Worm (Caenorhabditis elegans) whole organism, mixed stage, embryonic: ENCODE measurements around the gene sup-1.

ENCODE experiments used
- M03D4.4 ChIP-seq: sonication (generic microtip); optimal IDR thresholded peaks from 2 replicates; lab custom pipeline; 2017; ENCODE audit warnings: mild to moderate bottlenecking, missing genetic modification characterization, missing compliant biosample characterization
- bed-3 ChIP-seq: fragments of 200-800 bp; sonication (Bioruptor generic); optimal IDR thresholded peaks from 3 replicates; lab custom pipeline; 2018; ENCODE audit warnings: mild to moderate bottlenecking, missing genetic modification characterization, moderate library complexity, missing compliant biosample characterization
- ceh-43 ChIP-seq: fragments of 200-800 bp; sonication (Bioruptor generic); optimal IDR thresholded peaks from 2 replicates; lab custom pipeline; 2018; ENCODE audit warnings: mild to moderate bottlenecking, missing genetic modification characterization, moderate library complexity, missing compliant biosample characterization
- ceh-83 ChIP-seq: fragments of 200-800 bp; sonication (Bioruptor generic); optimal IDR thresholded peaks from 2 replicates; lab custom pipeline; 2018; ENCODE audit warnings: mild to moderate bottlenecking, missing genetic modification characterization, missing compliant biosample characterization
- ces-1 ChIP-seq: fragments of 150-350 bp; optimal IDR thresholded peaks from 2 replicates; lab custom pipeline; 2014; ENCODE audit warnings: missing biosample characterization, missing genetic modification reagents, missing genetic modification characterization
- cnd-1 ChIP-seq: fragments of 200-800 bp; sonication (Bioruptor generic); optimal IDR thresholded peaks from 2 replicates; lab custom pipeline; 2018; ENCODE audit warnings: mild to moderate bottlenecking, missing genetic modification characterization, missing compliant biosample characterization
- drap-1 ChIP-seq: fragments of 200-800 bp; sonication (Bioruptor generic); optimal IDR thresholded peaks from 3 replicates; lab custom pipeline; 2018; ENCODE audit warnings: mild to moderate bottlenecking, missing genetic modification characterization, missing compliant biosample characterization
- elt-1 ChIP-seq: sonication (generic microtip); optimal IDR thresholded peaks from 2 replicates; lab custom pipeline; 2017; ENCODE audit warnings: missing genetic modification characterization, mild to moderate bottlenecking, missing compliant biosample characterization, antibody characterized with exemption, moderate library complexity, borderline replicate concordance; ENCODE audit not compliant: insufficient read depth
- elt-3 ChIP-seq: fragments of 150-350 bp; optimal IDR thresholded peaks from 2 replicates; lab custom pipeline; 2014; ENCODE audit warnings: missing biosample characterization, missing genetic modification characterization
- ham-2 ChIP-seq: fragments of 200-800 bp; sonication (Bioruptor generic); optimal IDR thresholded peaks from 2 replicates; lab custom pipeline; 2018; ENCODE audit warnings: mild to moderate bottlenecking, missing genetic modification characterization, missing compliant biosample characterization
- hlh-1 ChIP-seq: fragments of 150-350 bp; optimal IDR thresholded peaks from 2 replicates; lab custom pipeline; 2014; ENCODE audit warnings: missing biosample characterization, missing genetic modification reagents, missing genetic modification characterization
- lin-13 ChIP-seq: fragments of 150-350 bp; optimal IDR thresholded peaks from 2 replicates; lab custom pipeline; 2014; ENCODE audit warnings: missing biosample characterization, missing genetic modification characterization
- lin-32 ChIP-seq: fragments of 200-800 bp; sonication (Bioruptor generic); optimal IDR thresholded peaks from 2 replicates; lab custom pipeline; 2018; ENCODE audit warnings: mild to moderate bottlenecking, missing genetic modification characterization, missing compliant biosample characterization
- lsy-2 ChIP-seq: fragments of 150-350 bp; optimal IDR thresholded peaks from 2 replicates; lab custom pipeline; 2014; ENCODE audit warnings: missing biosample characterization, missing genetic modification characterization
- mab-5 ChIP-seq: fragments of 150-350 bp; optimal IDR thresholded peaks from 2 replicates; lab custom pipeline; 2014; ENCODE audit warnings: missing biosample characterization, missing genetic modification characterization
- mep-1 ChIP-seq: fragments of 150-350 bp; optimal IDR thresholded peaks from 2 replicates; lab custom pipeline; 2017; ENCODE audit warnings: missing biosample characterization, missing genetic modification reagents, missing genetic modification characterization, inconsistent platforms
- mls-2 ChIP-seq: sonication (generic microtip); optimal IDR thresholded peaks from 2 replicates; lab custom pipeline; 2016; ENCODE audit warnings: mild to moderate bottlenecking, missing genetic modification characterization, moderate library complexity, missing compliant biosample characterization
- nhr-2 ChIP-seq: fragments of 150-350 bp; optimal IDR thresholded peaks from 2 replicates; lab custom pipeline; 2014; ENCODE audit warnings: missing biosample characterization, missing genetic modification characterization
- nhr-237 ChIP-seq: fragments of 150-350 bp; optimal IDR thresholded peaks from 2 replicates; lab custom pipeline; 2014; ENCODE audit warnings: missing biosample characterization, missing genetic modification characterization
- nhr-28 ChIP-seq: fragments of 150-350 bp; optimal IDR thresholded peaks from 2 replicates; lab custom pipeline; 2014; ENCODE audit warnings: missing biosample characterization, missing genetic modification characterization
- nhr-76 ChIP-seq: sonication (generic microtip); optimal IDR thresholded peaks from 2 replicates; lab custom pipeline; 2017; ENCODE audit warnings: missing biosample characterization, missing genetic modification characterization
- pha-4 ChIP-seq: fragments of 150-350 bp; optimal IDR thresholded peaks from 2 replicates; lab custom pipeline; 2018; ENCODE audit warnings: missing biosample characterization, missing genetic modification reagents, missing genetic modification characterization
- sem-2 ChIP-seq: fragments of 200-800 bp; sonication (Bioruptor generic); optimal IDR thresholded peaks from 2 replicates; lab custom pipeline; 2018; ENCODE audit warnings: mild to moderate bottlenecking, missing genetic modification characterization, missing compliant biosample characterization
- snpc-4 ChIP-seq: fragments of 150-350 bp; optimal IDR thresholded peaks from 2 replicates; lab custom pipeline; 2014; ENCODE audit warnings: missing biosample characterization, missing genetic modification characterization
- unc-120 ChIP-seq: sonication (generic microtip); optimal IDR thresholded peaks from 2 replicates; lab custom pipeline; 2017; ENCODE audit warnings: missing genetic modification characterization, missing compliant biosample characterization; ENCODE audit not compliant: poor library complexity, severe bottlenecking
- unc-62 ChIP-seq: fragments of 150-350 bp; optimal IDR thresholded peaks from 2 replicates; lab custom pipeline; 2014; ENCODE audit warnings: missing biosample characterization, missing genetic modification reagents, missing genetic modification characterization
- zip-8 ChIP-seq: fragments of 150-350 bp; optimal IDR thresholded peaks from 2 replicates; lab custom pipeline; 2014; ENCODE audit warnings: missing biosample characterization, missing genetic modification characterization
- ztf-11 ChIP-seq: fragments of 150-350 bp; optimal IDR thresholded peaks from 2 replicates; lab custom pipeline; 2014; ENCODE audit warnings: missing biosample characterization, missing genetic modification characterization

Gene sup-1

DNA sequence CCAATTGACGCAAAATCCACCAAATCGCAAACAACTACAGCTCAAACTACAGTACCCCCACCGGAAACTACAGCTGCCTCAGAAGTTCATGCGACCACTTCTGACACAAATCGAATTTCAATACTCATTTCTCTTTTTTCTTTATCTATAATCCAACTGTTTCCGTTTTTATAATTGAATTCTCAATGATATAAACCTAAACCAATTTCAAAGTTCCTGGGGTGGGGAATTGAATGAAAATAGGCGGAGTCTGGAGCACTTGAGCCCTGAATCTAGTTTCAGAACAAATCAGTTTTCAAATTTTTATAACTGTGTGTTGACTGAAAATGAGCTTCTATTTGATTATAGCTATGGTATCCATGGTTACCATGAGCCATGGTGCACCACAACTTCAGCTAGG lies 41.2 kb downstream of the sup-1 start, which contains the start of gene Y41C4A.6:
TSS of gene Y41C4A.6 (plus strand) at position 301 of the 400 bp plus-strand sequence.
- TF ChIP-seq ceh-83 (GFP tag; lab: Kevin White, UChicago) (no peak), unc-120 (tag; lab: Kevin White, UChicago) (no peak), hlh-1 (tag; lab: Kevin White, UChicago) (no peak), snpc-4 (tag; lab: Kevin White, UChicago) (no peak), lin-13 (tag; lab: Kevin White, UChicago) (no peak), ham-2 (GFP tag; lab: Kevin White, UChicago) (no peak), nhr-237 (no peak), nhr-28 (tag; lab: Kevin White, UChicago) (no peak), lin-32 (GFP tag; lab: Kevin White, UChicago) (no peak), mls-2 (tag; lab: Kevin White, UChicago) (no peak), nhr-2 (tag; lab: Kevin White, UChicago) (no peak), pha-4 (tag; lab: Kevin White, UChicago) (no peak), nhr-76 (tag; lab: Kevin White, UChicago) (no peak), elt-3 (tag; lab: Kevin White, UChicago) (no peak)

DNA sequence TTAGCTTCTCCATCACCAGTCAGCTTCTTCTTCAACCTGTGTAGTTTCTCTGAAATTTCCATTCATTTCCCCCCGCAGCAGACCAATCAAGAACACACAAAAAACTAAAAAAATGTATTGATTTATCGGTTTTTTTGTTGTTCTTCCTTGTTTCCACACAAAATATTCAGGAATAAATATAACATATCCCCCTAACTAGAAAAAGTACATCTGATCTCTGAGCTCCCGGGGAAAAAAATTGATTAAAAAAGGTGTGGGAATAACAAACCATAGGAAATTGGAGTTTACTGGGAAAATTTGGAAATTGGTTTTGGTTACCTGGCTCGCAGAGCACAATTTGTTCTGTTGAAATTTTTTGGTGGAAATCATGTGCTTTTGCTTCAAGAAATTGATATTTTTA lies 42.5 kb downstream of the sup-1 start, which contains the start of gene Y41C4A.22:
TSS of gene Y41C4A.22 (plus strand) at position 301 of the 400 bp plus-strand sequence.
- TF ChIP-seq ces-1 (GFP tag; lab: Kevin White, UChicago) (no peak), nhr-28 (tag; lab: Kevin White, UChicago) (no peak), M03D4.4 (no peak), nhr-2 (tag; lab: Kevin White, UChicago) (no peak), elt-1 (tag; lab: Kevin White, UChicago) (no peak), bed-3 (GFP tag; lab: Kevin White, UChicago) (no peak), unc-62 (GFP tag; lab: Kevin White, UChicago) (no peak), ham-2 (GFP tag; lab: Kevin White, UChicago) (no peak), mls-2 (tag; lab: Kevin White, UChicago) (no peak), zip-8 (tag; lab: Kevin White, UChicago) (no peak)
- TF ChIP-seq, all 35 proteins: peak for 0

DNA sequence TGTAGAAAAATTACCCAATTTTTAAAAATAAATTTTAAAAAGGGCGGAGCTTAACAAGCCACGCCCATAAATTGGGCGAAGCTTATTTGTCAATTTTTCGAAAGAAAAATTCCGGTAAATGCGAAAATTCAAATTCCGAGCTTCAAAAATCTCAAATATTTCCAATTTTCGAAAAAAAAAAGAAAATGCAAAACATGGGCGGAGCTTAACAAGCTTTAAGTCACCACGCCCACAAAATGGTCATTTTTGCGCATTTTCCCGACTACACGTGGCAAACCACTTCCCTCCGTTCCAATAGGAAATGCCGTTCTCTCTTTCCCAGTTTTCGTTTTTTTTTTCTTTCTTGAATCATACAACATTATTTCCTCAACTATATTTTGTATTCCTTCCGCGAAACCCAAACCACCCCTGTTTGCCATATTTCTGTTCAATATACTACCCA lies 42.9 kb downstream of the sup-1 start:
- TF ChIP-seq zip-8 (tag; lab: Kevin White, UChicago): no peak
- no peak for TF ChIP-seq ham-2 (GFP tag; lab: Kevin White, UChicago)
- no peak for TF ChIP-seq mab-5
- TF ChIP-seq bed-3 (GFP tag; lab: Kevin White, UChicago): no peak
- no peak for TF ChIP-seq lsy-2 (tag; lab: Kevin White, UChicago)
- no peak for TF ChIP-seq mls-2 (tag; lab: Kevin White, UChicago)
- TF ChIP-seq unc-120 (tag; lab: Kevin White, UChicago): no peak
- TF ChIP-seq cnd-1 (tag; lab: Kevin White, UChicago): no peak
- no peak for TF ChIP-seq nhr-28 (tag; lab: Kevin White, UChicago)
- TF ChIP-seq ceh-83 (GFP tag; lab: Kevin White, UChicago): no peak
- no peak for TF ChIP-seq ceh-43
- TF ChIP-seq snpc-4 (tag; lab: Kevin White, UChicago): no peak
- TF ChIP-seq M03D4.4: no peak

DNA sequence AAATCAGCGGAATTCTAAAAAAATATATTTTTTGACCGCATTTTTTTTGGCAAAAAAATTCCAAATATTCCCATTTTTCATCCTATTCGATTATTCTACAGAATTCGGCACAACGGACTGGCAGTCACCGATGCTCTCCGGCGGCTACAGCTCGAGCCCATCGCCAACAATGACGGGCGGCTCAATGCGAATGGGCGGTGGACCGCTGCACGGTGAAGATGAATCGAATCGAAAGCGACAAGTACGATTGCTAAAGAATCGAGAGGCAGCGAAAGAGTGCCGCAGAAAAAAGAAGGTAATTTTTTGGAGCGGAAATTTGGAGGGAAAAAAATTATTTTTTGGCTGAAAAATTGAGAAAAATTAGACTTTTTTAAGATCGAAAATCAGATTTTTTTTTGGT lies 45.0 kb downstream of the sup-1 start:
- TF ChIP-seq drap-1 (GFP tag; lab: Kevin White, UChicago) (no peak), ztf-11 (tag; lab: Kevin White, UChicago) (no peak), hlh-1 (tag; lab: Kevin White, UChicago) (no peak), mep-1 (tag; lab: Kevin White, UChicago) (no peak), sem-2 (GFP tag; lab: Kevin White, UChicago) (no peak), elt-1 (tag; lab: Kevin White, UChicago) (no peak), M03D4.4 (no peak), lin-13 (tag; lab: Kevin White, UChicago) (no peak), lsy-2 (tag; lab: Kevin White, UChicago) (no peak), pha-4 (tag; lab: Kevin White, UChicago) (no peak), elt-3 (tag; lab: Kevin White, UChicago) (no peak), ces-1 (GFP tag; lab: Kevin White, UChicago) (no peak), mls-2 (tag; lab: Kevin White, UChicago) (no peak), nhr-2 (tag; lab: Kevin White, UChicago) (no peak), nhr-76 (tag; lab: Kevin White, UChicago) (no peak), unc-120 (tag; lab: Kevin White, UChicago) (no peak), bed-3 (GFP tag; lab: Kevin White, UChicago) (no peak), nhr-237 (no peak)

DNA sequence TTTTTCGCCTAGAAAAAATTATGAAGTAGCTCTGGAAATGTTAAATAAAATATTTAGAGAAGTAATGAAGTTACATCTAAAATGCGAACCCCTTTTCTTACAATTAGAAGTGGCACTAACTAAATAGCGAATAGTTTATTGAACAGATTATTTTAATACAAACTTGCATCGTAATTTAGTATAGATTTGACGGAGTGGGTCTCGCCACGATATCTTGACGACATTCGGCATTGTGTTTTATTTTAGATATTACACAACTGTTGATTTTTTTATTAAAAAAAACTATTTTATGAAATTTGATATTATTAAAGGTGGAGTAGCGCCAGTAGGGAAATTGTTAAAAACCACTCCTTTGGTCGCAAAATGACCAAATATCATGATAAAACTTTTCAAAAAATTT lies 47.5 kb downstream of the sup-1 start:
- TF ChIP-seq mls-2 (tag; lab: Kevin White, UChicago) (no peak), lin-13 (tag; lab: Kevin White, UChicago) (no peak)
